Fruit fly (Drosophila melanogaster): ENCODE data around the gene Alg1.

Gene Alg1

dm6 chr3R:17809014-17809413, 1.9 kb downstream of the Alg1 start, which contains the start of gene Odj (continued):
- TF ChIP-seq Ravus (GFP tag; IDR thresholded peaks at IDR 0.05) (no peak), CrebB (tag; optimal IDR thresholded peaks at IDR 0.05) (no peak), Lhr (GFP tag; optimal IDR thresholded peaks at IDR 0.05) (peak; percentile 14), sd (tag; optimal IDR thresholded peaks at IDR 0.05) (no peak), ewg (GFP tag; optimal IDR thresholded peaks at IDR 0.05) (peak; percentile 52), NC2α (GFP tag; optimal IDR thresholded peaks at IDR 0.05) (no peak), Sox102F (GFP tag; optimal IDR thresholded peaks at IDR 0.05) (no peak), MESR4 (GFP tag; optimal IDR thresholded peaks at IDR 0.05) (peak; percentile 57), CG9932 (GFP tag; IDR thresholded peaks at IDR 0.05) (peak; percentile 64), CG14860 (GFP tag; IDR thresholded peaks at IDR 0.05; ENCODE audit: partially characterized antibody) (peak; percentile 85), dan (GFP tag; IDR thresholded peaks at IDR 0.05) (no peak), CG12744 (GFP tag; optimal IDR thresholded peaks at IDR 0.05) (peak; percentile 23), inv (GFP tag; IDR thresholded peaks at IDR 0.05; ENCODE audit: partially characterized antibody) (peak; percentile 89), row (GFP tag; IDR thresholded peaks at IDR 0.05) (peak; percentile 71), chm (GFP tag; IDR thresholded peaks at IDR 0.05) (0 out of 2 replicates have a peak, but pooled peaks have one; percentile 33), Hr3 (GFP tag; optimal IDR thresholded peaks at IDR 0.05) (no peak), ato (GFP tag; IDR thresholded peaks at IDR 0.05; ENCODE audit: partially characterized antibody) (peak; percentile 89), Rfx (GFP tag; IDR thresholded peaks at IDR 0.05) (peak; percentile 63), Atf6 (GFP tag; IDR thresholded peaks at IDR 0.05) (0 out of 2 replicates have a peak, but pooled peaks have one; percentile 14), chif (GFP tag; optimal IDR thresholded peaks at IDR 0.05) (no peak), fd64A (GFP tag; optimal IDR thresholded peaks at IDR 0.05) (no peak), gem (tag; optimal IDR thresholded peaks at IDR 0.05) (peak; percentile 23), CG4820 (GFP tag; optimal IDR thresholded peaks at IDR 0.05) (no peak), h (optimal IDR thresholded peaks at IDR 0.05) (no peak), Sry-δ (GFP tag; optimal IDR thresholded peaks at IDR 0.05) (peak; percentile 91), CG30020 (tag; optimal IDR thresholded peaks at IDR 0.05) (peak; percentile 24), Bgb (GFP tag; IDR thresholded peaks at IDR 0.05; ENCODE audit: partially characterized antibody) (peak; percentile 94), CG16813 (GFP tag; IDR thresholded peaks at IDR 0.05; ENCODE audit: partially characterized antibody) (peak; percentile 91), vvl (GFP tag; IDR thresholded peaks at IDR 0.05) (peak; percentile 48; the same call in 1 of the 2 replicates), CG15696 (tag; optimal IDR thresholded peaks at IDR 0.05) (no peak), CG7745 (tag; optimal IDR thresholded peaks at IDR 0.05) (peak; percentile 85), CG10267 (tag; optimal IDR thresholded peaks at IDR 0.05) (peak; percentile 75), CG33557 (GFP tag; optimal IDR thresholded peaks at IDR 0.05) (no peak), sna (GFP tag; IDR thresholded peaks at IDR 0.05; ENCODE audit: partially characterized antibody) (peak; percentile 93), CG17829 (tag; optimal IDR thresholded peaks at IDR 0.05) (peak; percentile 40), dati (GFP tag; IDR thresholded peaks at IDR 0.05) (no peak), Ptx1 (GFP tag; IDR thresholded peaks at IDR 0.05) (no peak), pnt (GFP tag; optimal IDR thresholded peaks at IDR 0.05) (no peak), D (optimal IDR thresholded peaks at IDR 0.05) (no peak), D (GFP tag; optimal IDR thresholded peaks at IDR 0.05) (no peak), nmo (GFP tag; optimal IDR thresholded peaks at IDR 0.05) (peak; percentile 41), knrl (GFP tag; IDR thresholded peaks at IDR 0.05; ENCODE audit: partially characterized antibody) (peak; percentile 94), CG9797 (GFP tag; optimal IDR thresholded peaks at IDR 0.05) (peak; percentile 77), CG14710 (tag; optimal IDR thresholded peaks at IDR 0.05) (peak; percentile 59), zfh2 (GFP tag; optimal IDR thresholded peaks at IDR 0.05) (no peak), MBD-R2 (GFP tag; IDR thresholded peaks at IDR 0.05) (peak; percentile 94), mld (GFP tag; IDR thresholded peaks at IDR 0.05; ENCODE audit: partially characterized antibody) (peak; percentile 76; the same call in 2 of the 3 replicates), kah (GFP tag; optimal IDR thresholded peaks at IDR 0.05) (no peak), abd-A (tag; optimal IDR thresholded peaks at IDR 0.05) (no peak), fd3F (GFP tag; optimal IDR thresholded peaks at IDR 0.05) (no peak), CG13775 (GFP tag; optimal IDR thresholded peaks at IDR 0.05) (no peak)
